3 fruit fly cellular contexts compared by ENCODE assay signal in genomic region chrX:7336962-7337844, dm6.
TF ChIP-seq lines count a peak whose summit lies in the region.

CBP (plus strand) TSS chrX:7337352.

TF ChIP-seq in whole organism, embryonic, 481 proteins besides CTCF, POLR2A, EP300 and RAD21 (continued from another document and continues in another):
- peak; percentile 98 for TF ChIP-seq ara (GFP tag; IDR thresholded peaks at IDR 0.05; lab: Robert Waterston, UW)
- peak; percentile 98 for TF ChIP-seq CG17328 (GFP tag; IDR thresholded peaks at IDR 0.05; lab: Robert Waterston, UW)
- TF ChIP-seq run (tag; optimal IDR thresholded peaks at IDR 0.05; lab: Kevin White, UChicago): peak; percentile 97
- peak; percentile 98 for TF ChIP-seq HmgZ (tag; optimal IDR thresholded peaks at IDR 0.05; lab: Kevin White, UChicago)
- TF ChIP-seq CG9215 (GFP tag; IDR thresholded peaks at IDR 0.05; lab: Robert Waterston, UW): peak; percentile 84
- TF ChIP-seq pho (GFP tag; optimal IDR thresholded peaks at IDR 0.05; lab: Kevin White, UChicago): peak; percentile 93
- TF ChIP-seq CG12659 (GFP tag; optimal IDR thresholded peaks at IDR 0.05; lab: Kevin White, UChicago): peak; percentile 97
- TF ChIP-seq ro (GFP tag; IDR thresholded peaks at IDR 0.05; lab: Robert Waterston, UW): peak; percentile 84
- TF ChIP-seq lab (GFP tag; optimal IDR thresholded peaks at IDR 0.05; lab: Kevin White, UChicago): peak; percentile 98
- peak; percentile 75 for TF ChIP-seq corto (GFP tag; optimal IDR thresholded peaks at IDR 0.05; lab: Kevin White, UChicago)
- TF ChIP-seq vvl (GFP tag; IDR thresholded peaks at IDR 0.05; lab: Robert Waterston, UW): peak; percentile 98
- TF ChIP-seq yki (optimal IDR thresholded peaks at IDR 0.05; lab: Kevin White, UChicago): peak; percentile 36
- peak; percentile 85 for TF ChIP-seq klu (GFP tag; IDR thresholded peaks at IDR 0.05; lab: Robert Waterston, UW)
- TF ChIP-seq Taf1 (GFP tag; IDR thresholded peaks at IDR 0.05; lab: Robert Waterston, UW): peak; percentile 73
- peak; percentile 97 for TF ChIP-seq CrebB (tag; optimal IDR thresholded peaks at IDR 0.05; lab: Kevin White, UChicago)
- peak; percentile 95 for TF ChIP-seq H2.0 (GFP tag; IDR thresholded peaks at IDR 0.05; lab: Robert Waterston, UW)
- peak; percentile 97 for TF ChIP-seq slp2 (GFP tag; optimal IDR thresholded peaks at IDR 0.05; lab: Kevin White, UChicago)
- peak; percentile 97 for TF ChIP-seq Atf-2 (GFP tag; optimal IDR thresholded peaks at IDR 0.05; lab: Kevin White, UChicago)
- peak; percentile 97 for TF ChIP-seq Optix (GFP tag; IDR thresholded peaks at IDR 0.05; lab: Robert Waterston, UW)
- TF ChIP-seq ttk (GFP tag; IDR thresholded peaks at IDR 0.05; lab: Robert Waterston, UW): peak; percentile 95
- peak in 2 of 3 experiments; percentile 10 to 98 for TF ChIP-seq lola (GFP tag; optimal IDR thresholded peaks at IDR 0.05; lab: Kevin White, UChicago)
- peak; percentile 96 for TF ChIP-seq sqz (GFP tag; optimal IDR thresholded peaks at IDR 0.05; lab: Kevin White, UChicago)
- TF ChIP-seq Meics (GFP tag; optimal IDR thresholded peaks at IDR 0.05; lab: Kevin White, UChicago): peak; percentile 96
- no peak for TF ChIP-seq Dref (GFP tag; IDR thresholded peaks at IDR 0.05; lab: Robert Waterston, UW)
- TF ChIP-seq Ssrp (tag; optimal IDR thresholded peaks at IDR 0.05; lab: Kevin White, UChicago): peak; percentile 97
- peak; percentile 96 for TF ChIP-seq CG6854 (GFP tag; optimal IDR thresholded peaks at IDR 0.05; lab: Kevin White, UChicago)
- no peak for TF ChIP-seq pan (optimal IDR thresholded peaks at IDR 0.05; lab: Kevin White, UChicago)
- TF ChIP-seq pan (GFP tag; optimal IDR thresholded peaks at IDR 0.05 in 1 of 2, IDR thresholded peaks at IDR 0.05 in 1 of 2): peak in 1 of 2 experiments; percentile 96
- TF ChIP-seq sr (GFP tag; IDR thresholded peaks at IDR 0.05; lab: Robert Waterston, UW): peak; percentile 91; the same call in 2 of the 3 replicates
- TF ChIP-seq repo (GFP tag; optimal IDR thresholded peaks at IDR 0.05; lab: Kevin White, UChicago): peak; percentile 96
- peak; percentile 91 for TF ChIP-seq Dip3 (GFP tag; optimal IDR thresholded peaks at IDR 0.05; lab: Kevin White, UChicago)
- peak; percentile 94 for TF ChIP-seq fd102C (GFP tag; optimal IDR thresholded peaks at IDR 0.05; lab: Kevin White, UChicago)
- peak; percentile 94 for TF ChIP-seq CG32532 (GFP tag; IDR thresholded peaks at IDR 0.05; lab: Robert Waterston, UW)
- TF ChIP-seq CG13296 (GFP tag; optimal IDR thresholded peaks at IDR 0.05; lab: Kevin White, UChicago): peak; percentile 97
- TF ChIP-seq CG32767 (GFP tag; IDR thresholded peaks at IDR 0.05; lab: Robert Waterston, UW): peak; percentile 95
- TF ChIP-seq row (GFP tag; IDR thresholded peaks at IDR 0.05; lab: Robert Waterston, UW): peak; percentile 95
- TF ChIP-seq usp (GFP tag; optimal IDR thresholded peaks at IDR 0.05; lab: Kevin White, UChicago): no peak
- peak; percentile 97 for TF ChIP-seq Fer1 (GFP tag; optimal IDR thresholded peaks at IDR 0.05; lab: Kevin White, UChicago)
- peak; percentile 88 for TF ChIP-seq CG3163 (GFP tag; optimal IDR thresholded peaks at IDR 0.05; lab: Kevin White, UChicago)
- TF ChIP-seq Hmx (GFP tag; optimal IDR thresholded peaks at IDR 0.05; lab: Kevin White, UChicago): peak; percentile 85
- TF ChIP-seq pzg (GFP tag; optimal IDR thresholded peaks at IDR 0.05; lab: Kevin White, UChicago): peak; percentile 19
- TF ChIP-seq Doc2 (GFP tag; IDR thresholded peaks at IDR 0.05; lab: Robert Waterston, UW): peak; percentile 29; the same call in 1 of the 2 replicates
- TF ChIP-seq CG10267 (tag; optimal IDR thresholded peaks at IDR 0.05; lab: Kevin White, UChicago): peak; percentile 95
- peak; percentile 96 for TF ChIP-seq CG3281 (GFP tag; optimal IDR thresholded peaks at IDR 0.05; lab: Kevin White, UChicago)

TF ChIP-seq in whole organism, prepupa, 60 proteins besides CTCF, POLR2A, EP300 and RAD21 (continued from another document):
- TF ChIP-seq CG9139 (GFP tag; optimal IDR thresholded peaks at IDR 0.05; lab: Kevin White, UChicago) (peak; percentile 93), CG6276 (GFP tag; optimal IDR thresholded peaks at IDR 0.05; lab: Kevin White, UChicago) (peak; percentile 94), vri (GFP tag; optimal IDR thresholded peaks at IDR 0.05; lab: Kevin White, UChicago) (peak; percentile 90), CG11294 (GFP tag; IDR thresholded peaks at IDR 0.05; lab: Robert Waterston, UW) (peak; percentile 83), CG6792 (GFP tag; optimal IDR thresholded peaks at IDR 0.05; lab: Kevin White, UChicago) (peak; percentile 97), CG34406 (GFP tag; optimal IDR thresholded peaks at IDR 0.05; lab: Kevin White, UChicago) (peak; percentile 94), CG6808 (GFP tag; optimal IDR thresholded peaks at IDR 0.05; lab: Kevin White, UChicago) (peak; percentile 94), CG3919 (GFP tag; optimal IDR thresholded peaks at IDR 0.05; lab: Kevin White, UChicago) (peak; percentile 96), Met (GFP tag; optimal IDR thresholded peaks at IDR 0.05; lab: Kevin White, UChicago) (peak; percentile 96), CG32006 (GFP tag; optimal IDR thresholded peaks at IDR 0.05; lab: Kevin White, UChicago) (peak; percentile 96), Gug (GFP tag; IDR thresholded peaks at IDR 0.05; lab: Robert Waterston, UW) (peak; percentile 92), spab (GFP tag; optimal IDR thresholded peaks at IDR 0.05; lab: Kevin White, UChicago) (peak; percentile 95), fd85E (GFP tag; optimal IDR thresholded peaks at IDR 0.05; lab: Kevin White, UChicago) (peak; percentile 89), CG11762 (GFP tag; optimal IDR thresholded peaks at IDR 0.05; lab: Kevin White, UChicago; ENCODE audit: insufficient read depth) (peak; percentile 94), CG3032 (tag; optimal IDR thresholded peaks at IDR 0.05; lab: Kevin White, UChicago) (peak; percentile 96), Hr38 (GFP tag; optimal IDR thresholded peaks at IDR 0.05; lab: Kevin White, UChicago) (peak; percentile 5), fd59A (GFP tag; optimal IDR thresholded peaks at IDR 0.05; lab: Kevin White, UChicago) (peak; percentile 96), topi (GFP tag; optimal IDR thresholded peaks at IDR 0.05; lab: Kevin White, UChicago) (peak; percentile 95), CG10631 (GFP tag; optimal IDR thresholded peaks at IDR 0.05; lab: Kevin White, UChicago) (peak; percentile 97), achi (GFP tag; optimal IDR thresholded peaks at IDR 0.05; lab: Kevin White, UChicago) (peak; percentile 96), CG7368 (GFP tag; optimal IDR thresholded peaks at IDR 0.05; lab: Kevin White, UChicago) (peak; percentile 95), esn (GFP tag; optimal IDR thresholded peaks at IDR 0.05; lab: Kevin White, UChicago) (peak; percentile 96), CG6163 (GFP tag; IDR thresholded peaks at IDR 0.05; lab: Robert Waterston, UW) (peak; percentile 97), CG8632 (GFP tag; optimal IDR thresholded peaks at IDR 0.05; lab: Kevin White, UChicago) (peak; percentile 95), Sox15 (GFP tag; optimal IDR thresholded peaks at IDR 0.05; lab: Kevin White, UChicago) (peak; percentile 91), lz (GFP tag; optimal IDR thresholded peaks at IDR 0.05; lab: Kevin White, UChicago) (peak; percentile 96), CG8319 (GFP tag; optimal IDR thresholded peaks at IDR 0.05; lab: Kevin White, UChicago) (peak; percentile 92), dsx (GFP tag; optimal IDR thresholded peaks at IDR 0.05; lab: Kevin White, UChicago; ENCODE audit: poor library complexity, severe bottlenecking) (peak; percentile 95), CG4318 (GFP tag; optimal IDR thresholded peaks at IDR 0.05; lab: Kevin White, UChicago) (peak; percentile 89), acj6 (GFP tag; optimal IDR thresholded peaks at IDR 0.05; lab: Kevin White, UChicago) (peak; percentile 95), ss (GFP tag; optimal IDR thresholded peaks at IDR 0.05; lab: Kevin White, UChicago) (peak; percentile 95 to 96), cyc (GFP tag; optimal IDR thresholded peaks at IDR 0.05; lab: Kevin White, UChicago) (peak; percentile 95), Eip75B (GFP tag; optimal IDR thresholded peaks at IDR 0.05; lab: Kevin White, UChicago) (peak; percentile 97), pdm3 (GFP tag; optimal IDR thresholded peaks at IDR 0.05; lab: Kevin White, UChicago) (peak; percentile 96), CG16779 (tag; optimal IDR thresholded peaks at IDR 0.05; lab: Kevin White, UChicago) (peak; percentile 95), Hr39 (GFP tag; optimal IDR thresholded peaks at IDR 0.05; lab: Kevin White, UChicago) (peak; percentile 95), CG31627 (GFP tag; optimal IDR thresholded peaks at IDR 0.05; lab: Kevin White, UChicago) (peak; percentile 93), fkh (GFP tag; optimal IDR thresholded peaks at IDR 0.05; lab: Kevin White, UChicago) (peak; percentile 91)

TF ChIP-seq in whole organism, wandering third instar larva, 38 proteins besides CTCF, POLR2A, EP300 and RAD21 (continued from another document):
- TF ChIP-seq dsf (GFP tag; optimal IDR thresholded peaks at IDR 0.05; lab: Kevin White, UChicago; ENCODE audit: borderline replicate concordance) (no peak), HLH106 (tag; optimal IDR thresholded peaks at IDR 0.05; lab: Kevin White, UChicago) (peak; percentile 91), CrebA (GFP tag; optimal IDR thresholded peaks at IDR 0.05; lab: Kevin White, UChicago; ENCODE audit: borderline replicate concordance) (peak; percentile 68), rgr (GFP tag; optimal IDR thresholded peaks at IDR 0.05; lab: Kevin White, UChicago) (peak; percentile 86), Dfd (GFP tag; optimal IDR thresholded peaks at IDR 0.05; lab: Kevin White, UChicago) (peak; percentile 41), sage (GFP tag; optimal IDR thresholded peaks at IDR 0.05; lab: Kevin White, UChicago) (peak; percentile 84), CG9705 (GFP tag; optimal IDR thresholded peaks at IDR 0.05; lab: Kevin White, UChicago) (peak; percentile 71), OdsH (GFP tag; optimal IDR thresholded peaks at IDR 0.05; lab: Kevin White, UChicago) (peak; percentile 85), CG32264 (GFP tag; optimal IDR thresholded peaks at IDR 0.05; lab: Kevin White, UChicago) (peak; percentile 86), br (GFP tag; optimal IDR thresholded peaks at IDR 0.05; lab: Kevin White, UChicago) (peak; percentile 90), Dif (GFP tag; optimal IDR thresholded peaks at IDR 0.05; lab: Kevin White, UChicago; ENCODE audit: partially characterized antibody) (no peak)
